Worm (Caenorhabditis elegans) whole organism, L4 larva: Measurements from ENCODE around the gene asp-1.

Experiments
- F44E2.7 ChIP-seq: fragments of 200-800 bp; sonication (Bioruptor generic); IDR thresholded peaks from 2 replicates; pipeline ENCODE4 v2.1.2; 2022; ENCODE audit warnings: missing genetic modification characterization, missing compliant biosample characterization
- R02D3.7 ChIP-seq: fragments of 150-350 bp; sonication (generic microtip); optimal IDR thresholded peaks from 3 replicates; lab custom pipeline; 2014; ENCODE audit warnings: missing biosample characterization, missing genetic modification characterization
- T20F7.1 ChIP-seq: fragments of 200-800 bp; sonication (Bioruptor generic); optimal IDR thresholded peaks from 2 replicates; lab custom pipeline; 2018; ENCODE audit warnings: mild to moderate bottlenecking, missing genetic modification characterization, missing compliant biosample characterization
- ZK546.5 ChIP-seq, 2 experiments: sonication (generic microtip); optimal IDR thresholded peaks; 2 replicates each; lab custom pipeline; 2017; ENCODE audit warnings: missing biosample characterization in 2 of 2, missing genetic modification characterization in 2 of 2
- aha-1 ChIP-seq: fragments of 150-350 bp; peaks from one replicate; lab custom pipeline; 2014; ENCODE audit warnings: missing biosample characterization, missing genetic modification characterization
- arid-1 ChIP-seq: fragments of 200-800 bp; sonication (Bioruptor generic); conservative IDR thresholded peaks from 2 replicates; pipeline ENCODE4 v1.3.6; 2022; ENCODE audit warnings: missing genetic modification reagents, missing genetic modification characterization, missing compliant biosample characterization
- attf-4 ChIP-seq: sonication (generic microtip); optimal IDR thresholded peaks from 3 replicates; lab custom pipeline; 2017; ENCODE audit warnings: missing biosample characterization, missing genetic modification characterization
- ceh-20 ChIP-seq: fragments of 200-800 bp; sonication (Bioruptor generic); IDR thresholded peaks from 2 replicates; pipeline ENCODE4 v1.3.6; 2022; ENCODE audit warnings: missing genetic modification reagents, missing genetic modification characterization, missing compliant biosample characterization
- ceh-44 ChIP-seq: fragments of 200-800 bp; sonication (Bioruptor generic); IDR thresholded peaks from 2 replicates; pipeline ENCODE4 v1.3.6; 2022; ENCODE audit warnings: missing genetic modification reagents, missing genetic modification characterization, missing compliant biosample characterization
- ceh-82 ChIP-seq: sonication (generic microtip); optimal IDR thresholded peaks from 2 replicates; lab custom pipeline; 2017; ENCODE audit warnings: missing biosample characterization, missing genetic modification characterization
- ctbp-1 ChIP-seq: fragments of 200-800 bp; sonication (Bioruptor generic); IDR thresholded peaks from 2 replicates; pipeline ENCODE4 v1.3.6; 2022; ENCODE audit warnings: missing genetic modification reagents, missing genetic modification characterization, missing compliant biosample characterization
- daf-16 ChIP-seq, 3 experiments: sonication (generic microtip); optimal IDR thresholded peaks; 2 replicates each; lab custom pipeline; 2016 to 2017; ENCODE audit warnings: missing genetic modification characterization in 3 of 3, missing genetic modification reagents in 3 of 3, mild to moderate bottlenecking in 2 of 3, missing compliant biosample characterization in 2 of 3, missing biosample characterization in 1 of 3, moderate library complexity in 1 of 3
- daf-8 ChIP-seq: fragments of 200-800 bp; sonication (Bioruptor generic); IDR thresholded peaks from 2 replicates; pipeline ENCODE4 v1.3.6; 2022; ENCODE audit warnings: missing genetic modification characterization, missing compliant biosample characterization
- dmd-6 ChIP-seq: fragments of 200-800 bp; sonication (Bioruptor generic); IDR thresholded peaks from 2 replicates; pipeline ENCODE4 v1.3.6; 2022; ENCODE audit warnings: missing genetic modification reagents, missing genetic modification characterization, missing compliant biosample characterization
- duxl-1 ChIP-seq: sonication (generic microtip); optimal IDR thresholded peaks from 2 replicates; lab custom pipeline; 2016; ENCODE audit warnings: mild to moderate bottlenecking, missing genetic modification characterization, moderate library complexity, missing compliant biosample characterization; ENCODE audit not compliant: poor library complexity
- dve-1 ChIP-seq: sonication (generic microtip); optimal IDR thresholded peaks from 2 replicates; lab custom pipeline; 2017; ENCODE audit warnings: antibody characterized with exemption, mild to moderate bottlenecking, missing genetic modification characterization, missing compliant biosample characterization; ENCODE audit not compliant: insufficient read depth
- egl-27 ChIP-seq: sonication (generic microtip); optimal IDR thresholded peaks from 3 replicates; lab custom pipeline; 2017; ENCODE audit warnings: missing biosample characterization, missing genetic modification reagents, missing genetic modification characterization
- egl-43 ChIP-seq: fragments of 200-800 bp; sonication (Bioruptor generic); IDR thresholded peaks from 2 replicates; pipeline ENCODE4 v1.3.6; 2022; ENCODE audit warnings: missing genetic modification reagents, missing genetic modification characterization, missing compliant biosample characterization
- fkh-10 ChIP-seq: fragments of 150-350 bp; optimal IDR thresholded peaks from 2 replicates; lab custom pipeline; 2014; ENCODE audit warnings: missing biosample characterization, missing genetic modification reagents, missing genetic modification characterization
- fos-1 ChIP-seq: fragments of 150-350 bp; optimal IDR thresholded peaks from 2 replicates; lab custom pipeline; 2014; ENCODE audit warnings: missing biosample characterization, missing genetic modification characterization
- gei-8 ChIP-seq: fragments of 200-800 bp; sonication (Bioruptor generic); optimal IDR thresholded peaks from 2 replicates; lab custom pipeline; 2018; ENCODE audit warnings: mild to moderate bottlenecking, missing genetic modification characterization, missing compliant biosample characterization
- hif-1 ChIP-seq, 2 experiments: sonication (generic microtip); optimal IDR thresholded peaks; 2 replicates each; lab custom pipeline; 2016 to 2017; ENCODE audit warnings: missing compliant biosample characterization in 2 of 2, missing genetic modification characterization in 2 of 2, missing genetic modification reagents in 2 of 2, missing genotype in 2 of 2, mild to moderate bottlenecking in 1 of 2
- hlh-11 ChIP-seq: fragments of 200-800 bp; sonication (Bioruptor generic); optimal IDR thresholded peaks from 2 replicates; lab custom pipeline; 2018; ENCODE audit warnings: mild to moderate bottlenecking, missing genetic modification characterization, missing compliant biosample characterization
- lim-7 ChIP-seq: fragments of 200-800 bp; sonication (Bioruptor generic); IDR thresholded peaks from 2 replicates; pipeline ENCODE4 v1.3.6; 2022; ENCODE audit warnings: missing genetic modification characterization, missing compliant biosample characterization
- lin-1 ChIP-seq: fragments of 200-800 bp; sonication (Bioruptor generic); IDR thresholded peaks from 2 replicates; pipeline ENCODE4 v1.3.6; 2022; ENCODE audit warnings: missing genetic modification reagents, missing genetic modification characterization, missing compliant biosample characterization
- lin-15B ChIP-seq: fragments of 150-350 bp; sonication (generic microtip); optimal IDR thresholded peaks from 3 replicates; lab custom pipeline; 2014; ENCODE audit warnings: missing biosample characterization, missing genetic modification characterization
- lsy-2 ChIP-seq, 2 experiments: fragments of 150-350 bp in 1 of 2; sonication (generic microtip) in 1 of 2; optimal IDR thresholded peaks; 2 replicates each; lab custom pipeline; 2014 to 2017; ENCODE audit warnings: missing biosample characterization in 2 of 2, missing genetic modification characterization in 2 of 2
- mdl-1 ChIP-seq, 2 experiments: fragments of 150-350 bp in 1 of 2; sonication (generic microtip) in 1 of 2; optimal IDR thresholded peaks; 2 replicates each; lab custom pipeline; 2014 to 2017; ENCODE audit warnings: missing biosample characterization in 2 of 2, missing genetic modification characterization in 2 of 2
- mep-1 ChIP-seq: fragments of 150-350 bp; sonication (generic microtip); optimal IDR thresholded peaks from 3 replicates; lab custom pipeline; 2014; ENCODE audit warnings: missing biosample characterization, missing genetic modification characterization
- mes-2 ChIP-seq: sonication (generic microtip); optimal IDR thresholded peaks from 2 replicates; lab custom pipeline; 2016; ENCODE audit warnings: missing genotype, mild to moderate bottlenecking, missing genetic modification characterization, missing compliant biosample characterization; ENCODE audit not compliant: poor library complexity, severe bottlenecking
- nhr-10 ChIP-seq: fragments of 150-350 bp; optimal IDR thresholded peaks from 2 replicates; lab custom pipeline; 2014; ENCODE audit warnings: missing biosample characterization, missing genetic modification characterization
- nhr-102 ChIP-seq: sonication (generic microtip); optimal IDR thresholded peaks from 2 replicates; lab custom pipeline; 2016; ENCODE audit warnings: mild to moderate bottlenecking, missing genetic modification characterization, moderate library complexity, missing compliant biosample characterization
- nhr-41 ChIP-seq: fragments of 200-800 bp; sonication (Bioruptor generic); IDR thresholded peaks from 2 replicates; pipeline ENCODE4 v1.3.6; 2022; ENCODE audit warnings: missing genetic modification reagents, missing genetic modification characterization, missing compliant biosample characterization
- php-3 ChIP-seq: fragments of 200-800 bp; sonication (Bioruptor generic); IDR thresholded peaks from 2 replicates; pipeline ENCODE4 v1.3.6; 2022; ENCODE audit warnings: missing genetic modification reagents, missing genetic modification characterization, missing compliant biosample characterization
- rbr-2 ChIP-seq: sonication (generic microtip); optimal IDR thresholded peaks from 2 replicates; lab custom pipeline; 2016; ENCODE audit warnings: missing genotype, missing genetic modification characterization, missing compliant biosample characterization
- sdz-12 ChIP-seq: fragments of 200-800 bp; sonication (Bioruptor generic); optimal IDR thresholded peaks from 2 replicates; lab custom pipeline; 2018; ENCODE audit warnings: mild to moderate bottlenecking, missing genetic modification characterization, missing compliant biosample characterization
- snpc-1.2 ChIP-seq: fragments of 200-800 bp; sonication (Bioruptor generic); IDR thresholded peaks from 2 replicates; pipeline ENCODE4 v1.3.6; 2022; ENCODE audit warnings: missing genetic modification reagents, missing genetic modification characterization, missing compliant biosample characterization
- spr-1 ChIP-seq: sonication (generic microtip); optimal IDR thresholded peaks from 2 replicates; lab custom pipeline; 2016; ENCODE audit warnings: mild to moderate bottlenecking, missing genetic modification characterization, missing compliant biosample characterization
- unc-130 ChIP-seq: sonication (generic microtip); optimal IDR thresholded peaks from 2 replicates; lab custom pipeline; 2016; ENCODE audit warnings: missing genetic modification reagents, missing genetic modification characterization, missing compliant biosample characterization
- unc-62 ChIP-seq, 3 experiments: fragments of 150-350 bp in 1 of 3; sonication (generic microtip); optimal IDR thresholded peaks in 2 of 3; peaks in 1 of 3; 1 replicate in 1 of 3; 2 replicates in 2 of 3; lab custom pipeline; 2014 to 2017; ENCODE audit warnings: missing biosample characterization in 3 of 3, missing genetic modification characterization in 3 of 3, missing genetic modification reagents in 3 of 3, missing genotype in 1 of 3
- vab-7 ChIP-seq: fragments of 200-800 bp; sonication (Bioruptor generic); IDR thresholded peaks from 2 replicates; pipeline ENCODE4 v1.3.6; 2022; ENCODE audit warnings: missing genetic modification reagents, missing genetic modification characterization, missing compliant biosample characterization
- zfp-3 ChIP-seq: fragments of 200-800 bp; sonication (Bioruptor generic); conservative IDR thresholded peaks from 2 replicates; pipeline ENCODE4 v1.3.6; 2022; ENCODE audit warnings: missing genetic modification reagents, missing genetic modification characterization, missing compliant biosample characterization
- zip-2 ChIP-seq: fragments of 150-350 bp; optimal IDR thresholded peaks from 2 replicates; lab custom pipeline; 2014; ENCODE audit warnings: missing biosample characterization, missing genetic modification characterization
- ztf-7 ChIP-seq: fragments of 150-350 bp; optimal IDR thresholded peaks from 2 replicates; lab custom pipeline; 2014; ENCODE audit warnings: missing biosample characterization, missing genetic modification characterization

Gene asp-1

ce11 chrV:19051425-19051824 lies 873 bp upstream of the asp-1 start (continued):
- TF ChIP-seq ctbp-1 (GFP tag; lab: Robert Waterston, UW) (no peak), hlh-11 (peak; percentile 58)

ce11 chrV:19050888-19051287 lies 336 bp upstream of the asp-1 start:
- peak in 1 of 2 experiments; percentile 56 for TF ChIP-seq unc-62 (GFP tag; optimal IDR thresholded peaks at IDR 0.05 in 1 of 2; lab: Kevin White, UChicago)
- no peak for TF ChIP-seq unc-62 (tag; optimal IDR thresholded peaks at IDR 0.05; lab: Kevin White, UChicago)
- TF ChIP-seq ztf-7: no peak
- peak; percentile 91 for TF ChIP-seq aha-1
- peak; percentile 11 for TF ChIP-seq nhr-10 (tag; lab: Kevin White, UChicago)
- TF ChIP-seq vab-7: no peak

DNA sequence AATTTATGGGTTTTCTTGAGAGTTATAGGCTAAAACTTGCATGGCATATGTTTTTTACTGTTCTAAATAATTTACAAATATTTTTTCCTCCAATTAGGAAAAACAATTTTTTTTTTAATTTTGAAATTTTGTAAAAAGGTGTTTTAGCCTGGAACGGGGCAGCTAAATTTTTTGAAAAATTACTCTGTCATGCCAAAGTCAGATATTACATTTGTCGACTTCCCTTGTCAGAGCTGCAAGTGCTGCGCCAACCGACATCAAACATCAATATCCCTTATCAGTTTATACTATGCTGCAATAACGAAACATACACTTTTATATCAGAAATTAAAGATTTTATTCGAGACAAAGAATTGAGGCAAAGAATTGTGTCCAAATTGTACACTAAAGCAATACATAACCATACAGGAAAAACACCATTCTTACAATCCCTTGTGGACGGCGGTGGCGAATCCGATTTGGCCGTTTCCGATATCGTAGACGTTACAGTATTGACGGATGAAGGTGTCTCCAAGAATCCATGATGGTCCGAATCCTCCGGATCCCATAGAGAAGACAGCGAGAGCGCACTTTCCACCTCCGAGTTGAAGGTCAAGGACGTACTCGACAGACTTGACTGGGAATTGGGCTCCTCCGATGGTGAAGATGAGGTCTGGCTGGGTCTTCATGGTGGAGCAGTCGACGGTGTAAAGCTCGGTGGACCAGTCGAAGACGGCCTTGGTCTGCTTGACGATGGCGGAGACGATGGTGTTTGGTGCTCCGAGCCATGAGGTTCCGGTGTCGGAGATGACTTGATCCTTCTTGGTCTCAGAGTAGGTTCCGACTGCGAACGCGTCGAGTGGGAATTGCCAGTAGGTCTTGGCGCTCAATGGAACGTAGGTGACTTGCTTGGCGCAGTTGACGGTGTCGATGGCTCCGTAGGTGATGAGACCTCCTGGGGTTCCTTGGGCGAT lies 1.1 kb downstream of the asp-1 start:
- TF ChIP-seq dve-1 (peak; percentile 80), dmd-6 (GFP tag; lab: Robert Waterston, UW) (peak; percentile 29; the same call in 1 of the 2 replicates), spr-1 (tag; lab: Kevin White, UChicago) (no peak), ceh-20 (GFP tag; lab: Robert Waterston, UW) (no peak), vab-7 (no peak), hif-1 (tag; optimal IDR thresholded peaks at IDR 0.05; lab: Kevin White, UChicago) (no peak), daf-16 (GFP tag; optimal IDR thresholded peaks at IDR 0.05; lab: Kevin White, UChicago) (no peak), daf-16 (tag; optimal IDR thresholded peaks at IDR 0.05; lab: Kevin White, UChicago) (peak; percentile 84), aha-1 (peak; percentile 91), lin-15B (tag; lab: Kevin White, UChicago) (no peak), fkh-10 (GFP tag; lab: Kevin White, UChicago) (no peak), ZK546.5 (tag; optimal IDR thresholded peaks at IDR 0.05; lab: Kevin White, UChicago) (no peak), nhr-102 (peak; percentile 22), T20F7.1 (GFP tag; lab: Kevin White, UChicago) (no peak), zip-2 (no peak), ctbp-1 (GFP tag; lab: Robert Waterston, UW) (no peak), mes-2 (tag; lab: Kevin White, UChicago) (peak; percentile 61), lim-7 (GFP tag; lab: Robert Waterston, UW) (no peak), hlh-11 (peak; percentile 46), nhr-41 (GFP tag; lab: Robert Waterston, UW) (no peak), zfp-3 (GFP tag; lab: Robert Waterston, UW) (peak; percentile 83; the same call in 1 of the 2 replicates), fos-1 (no peak), rbr-2 (no peak), snpc-1.2 (no peak), unc-130 (GFP tag; lab: Kevin White, UChicago) (no peak), mep-1 (tag; lab: Kevin White, UChicago) (peak; percentile 11), attf-4 (tag; lab: Kevin White, UChicago) (no peak), egl-27 (tag; lab: Kevin White, UChicago) (no peak), ceh-82 (no peak), mdl-1 (tag; optimal IDR thresholded peaks at IDR 0.05; lab: Kevin White, UChicago) (no peak), R02D3.7 (tag; lab: Kevin White, UChicago) (no peak), sdz-12 (GFP tag; lab: Kevin White, UChicago) (no peak), duxl-1 (tag; lab: Kevin White, UChicago) (no peak), lsy-2 (tag; optimal IDR thresholded peaks at IDR 0.05; lab: Kevin White, UChicago) (no peak), ceh-44 (GFP tag; lab: Robert Waterston, UW) (no peak), php-3 (GFP tag; lab: Robert Waterston, UW) (no peak), gei-8 (no peak), F44E2.7 (GFP tag; lab: Robert Waterston, UW) (no peak), lin-1 (no peak), daf-8 (GFP tag; lab: Robert Waterston, UW) (no peak), arid-1 (GFP tag; lab: Robert Waterston, UW) (no peak), egl-43 (GFP tag; lab: Robert Waterston, UW) (no peak)
